Worm (Caenorhabditis elegans) whole organism, mixed stage, embryonic: ENCODE results near the gene spot-1.

Source experiments
- M03D4.4 ChIP-seq: sonication (generic microtip); optimal IDR thresholded peaks from 2 replicates; lab custom pipeline; 2017; ENCODE audit warnings: mild to moderate bottlenecking, missing genetic modification characterization, missing compliant biosample characterization
- blmp-1 ChIP-seq: fragments of 150-350 bp; optimal IDR thresholded peaks from 2 replicates; lab custom pipeline; 2014; ENCODE audit warnings: missing biosample characterization, missing genetic modification characterization
- ceh-39 ChIP-seq: fragments of 150-350 bp; optimal IDR thresholded peaks from 2 replicates; lab custom pipeline; 2014; ENCODE audit warnings: missing biosample characterization, missing genetic modification characterization
- ceh-43 ChIP-seq: fragments of 200-800 bp; sonication (Bioruptor generic); optimal IDR thresholded peaks from 2 replicates; lab custom pipeline; 2018; ENCODE audit warnings: mild to moderate bottlenecking, missing genetic modification characterization, moderate library complexity, missing compliant biosample characterization
- flh-1 ChIP-seq: fragments of 200-800 bp; sonication (Bioruptor generic); optimal IDR thresholded peaks from 2 replicates; lab custom pipeline; 2018; ENCODE audit warnings: mild to moderate bottlenecking, missing genetic modification characterization, moderate library complexity, missing compliant biosample characterization
- lsy-2 ChIP-seq: fragments of 150-350 bp; optimal IDR thresholded peaks from 2 replicates; lab custom pipeline; 2014; ENCODE audit warnings: missing biosample characterization, missing genetic modification characterization
- mab-5 ChIP-seq: fragments of 150-350 bp; optimal IDR thresholded peaks from 2 replicates; lab custom pipeline; 2014; ENCODE audit warnings: missing biosample characterization, missing genetic modification characterization
- nhr-76 ChIP-seq: sonication (generic microtip); optimal IDR thresholded peaks from 2 replicates; lab custom pipeline; 2017; ENCODE audit warnings: missing biosample characterization, missing genetic modification characterization
- ztf-11 ChIP-seq: fragments of 150-350 bp; optimal IDR thresholded peaks from 2 replicates; lab custom pipeline; 2014; ENCODE audit warnings: missing biosample characterization, missing genetic modification characterization

DNA sequence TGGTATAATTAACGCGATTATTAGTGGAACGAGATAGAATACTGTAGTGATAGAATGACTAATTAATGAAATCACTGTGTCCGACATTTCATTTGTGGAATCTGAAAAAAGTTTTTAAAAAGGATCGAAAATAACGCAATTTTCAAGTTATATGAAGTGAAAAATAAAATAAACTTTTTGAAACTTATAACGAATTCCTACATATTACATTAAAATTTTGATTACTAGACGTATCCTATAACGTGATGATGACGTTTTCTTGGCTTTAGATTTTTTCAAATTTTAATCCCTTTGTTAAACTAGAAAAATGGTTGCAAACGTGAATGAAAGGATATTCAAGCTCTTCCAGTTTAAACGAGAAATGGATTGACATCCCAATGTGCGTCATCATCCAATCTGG lies 13.4 kb upstream of the spot-1 start, which contains the start of gene algn-11:
- TF ChIP-seq nhr-76, result no peak
- TF ChIP-seq blmp-1 (tag; lab: Kevin White, UChicago), result no peak
- TF ChIP-seq flh-1, result no peak
- TF ChIP-seq ceh-43 (GFP tag; lab: Kevin White, UChicago), result no peak
- TF ChIP-seq ztf-11 (tag; lab: Kevin White, UChicago), result no peak
- no peak for TF ChIP-seq ceh-39
- TF ChIP-seq lsy-2 (tag; lab: Kevin White, UChicago), result no peak
- TF ChIP-seq mab-5, result no peak
- TF ChIP-seq M03D4.4, result no peak
